Worm (Caenorhabditis elegans) whole organism, L1 larva: ENCODE results near the gene C34F6.9.

Experiments used
- aly-2 ChIP-seq: fragments of 150-350 bp; optimal IDR thresholded peaks from 2 replicates; lab custom pipeline; 2014; ENCODE audit warnings: missing biosample characterization, missing genetic modification characterization
- ceh-82 ChIP-seq, 3 experiments: fragments of 150-350 bp in 1 of 3; sonication (generic microtip) in 2 of 3; optimal IDR thresholded peaks; 2 replicates each; lab custom pipeline; 2014 to 2017; ENCODE audit warnings: missing biosample characterization in 3 of 3, missing genetic modification characterization in 3 of 3
- dpl-1 ChIP-seq, 3 experiments: fragments of 150-350 bp in 2 of 3; sonication (generic microtip) in 1 of 3; optimal IDR thresholded peaks; 2 replicates each; lab custom pipeline; 2014 to 2017; ENCODE audit warnings: missing biosample characterization in 3 of 3, missing genetic modification characterization in 3 of 3, missing genetic modification reagents in 3 of 3
- egl-27 ChIP-seq, 2 experiments: fragments of 150-350 bp in 1 of 2; sonication (generic microtip); optimal IDR thresholded peaks; 3 replicates each; lab custom pipeline; 2017 to 2018; ENCODE audit warnings: missing biosample characterization in 2 of 2, missing genetic modification characterization in 2 of 2, missing genetic modification reagents in 2 of 2
- elt-2 ChIP-seq: sonication (generic microtip); optimal IDR thresholded peaks from 2 replicates; lab custom pipeline; 2016; ENCODE audit warnings: missing genetic modification characterization, mild to moderate bottlenecking, inconsistent platforms, missing compliant biosample characterization, missing genetic modification reagents
- fkh-8 ChIP-seq: sonication (generic microtip); optimal IDR thresholded peaks from 2 replicates; lab custom pipeline; 2016; ENCODE audit warnings: mild to moderate bottlenecking, missing genetic modification characterization, missing compliant biosample characterization
- fos-1 ChIP-seq: fragments of 150-350 bp; optimal IDR thresholded peaks from 2 replicates; lab custom pipeline; 2014; ENCODE audit warnings: missing biosample characterization, missing genetic modification characterization
- lin-13 ChIP-seq: fragments of 150-350 bp; optimal IDR thresholded peaks from 2 replicates; lab custom pipeline; 2014; ENCODE audit warnings: missing biosample characterization, missing genetic modification reagents, missing genetic modification characterization
- nhr-76 ChIP-seq: sonication (generic microtip); optimal IDR thresholded peaks from 2 replicates; lab custom pipeline; 2017; ENCODE audit warnings: missing biosample characterization, missing genetic modification characterization
- rnt-1 ChIP-seq: sonication (generic microtip); optimal IDR thresholded peaks from 2 replicates; lab custom pipeline; 2016; ENCODE audit warnings: mild to moderate bottlenecking, missing genetic modification characterization, moderate library complexity, missing compliant biosample characterization
- snpc-4 ChIP-seq: fragments of 150-350 bp; optimal IDR thresholded peaks from 2 replicates; lab custom pipeline; 2014; ENCODE audit warnings: missing biosample characterization, missing genetic modification characterization
- unc-98 ChIP-seq: fragments of 200-800 bp; sonication (Bioruptor generic); IDR thresholded peaks from 2 replicates; pipeline ENCODE4 v1.3.6; 2022; ENCODE audit warnings: missing genetic modification characterization, missing compliant biosample characterization
- zag-1 ChIP-seq: fragments of 150-350 bp; optimal IDR thresholded peaks from 2 replicates; lab custom pipeline; 2014; ENCODE audit warnings: missing biosample characterization, missing genetic modification characterization

ce11 chrX:11268970-11269369 lies 46.5 kb upstream of the C34F6.9 start, which contains the start of gene C03A3.3:
- TF ChIP-seq egl-27 (tag; optimal IDR thresholded peaks at IDR 0.05; lab: Kevin White, UChicago) (no peak), fos-1 (tag; lab: Kevin White, UChicago) (no peak), unc-98 (GFP tag; lab: Robert Waterston, UW) (no peak), rnt-1 (no peak), fkh-8 (tag; lab: Kevin White, UChicago) (no peak), zag-1 (tag; lab: Kevin White, UChicago) (no peak), elt-2 (no peak), aly-2 (tag; lab: Kevin White, UChicago) (no peak), ceh-82 (tag; optimal IDR thresholded peaks at IDR 0.05; lab: Kevin White, UChicago) (no peak), snpc-4 (tag; lab: Kevin White, UChicago) (no peak), nhr-76 (tag; lab: Kevin White, UChicago) (no peak), dpl-1 (GFP tag; optimal IDR thresholded peaks at IDR 0.05; lab: Kevin White, UChicago) (no peak), lin-13 (GFP tag; lab: Kevin White, UChicago) (no peak)
